Worm (Caenorhabditis elegans) whole organism, midembryonic: ENCODE data around the gene bud-13.
"Not testable (repeated sequence)": the region's sequence is repeated elsewhere in the genome, so short reads cannot be mapped to it uniquely, and the experiment has no call there.

Experiments
- T22C8.4 ChIP-seq: fragments of 200-800 bp; sonication (Bioruptor generic); IDR thresholded peaks from 2 replicates; pipeline ENCODE4 v1.3.6; 2022; ENCODE audit warnings: missing genetic modification characterization, missing compliant biosample characterization
- cog-1 ChIP-seq: sonication (generic microtip); optimal IDR thresholded peaks from 2 replicates; lab custom pipeline; 2016; ENCODE audit warnings: missing genetic modification characterization, missing compliant biosample characterization
- flt-1 ChIP-seq: fragments of 200-800 bp; sonication (Bioruptor generic); IDR thresholded peaks from 2 replicates; pipeline ENCODE4 v1.3.6; 2022; ENCODE audit warnings: missing genetic modification characterization, missing compliant biosample characterization
- klf-2 ChIP-seq: fragments of 200-800 bp; sonication (Bioruptor generic); conservative IDR thresholded peaks from 2 replicates; pipeline ENCODE4 v1.3.6; 2022; ENCODE audit warnings: missing genetic modification reagents, missing genetic modification characterization, missing compliant biosample characterization
- med-1 ChIP-seq: sonication (generic microtip); optimal IDR thresholded peaks from 2 replicates; lab custom pipeline; 2017; ENCODE audit warnings: missing genetic modification characterization, mild to moderate bottlenecking, missing compliant biosample characterization, antibody characterized with exemption, missing genetic modification reagents; ENCODE audit not compliant: insufficient read depth
- ref-1 ChIP-seq: fragments of 200-800 bp; sonication (Bioruptor generic); conservative IDR thresholded peaks from 2 replicates; pipeline ENCODE4 v1.3.6; 2022; ENCODE audit warnings: missing genetic modification reagents, missing genetic modification characterization, missing compliant biosample characterization
- tab-1 ChIP-seq: fragments of 200-800 bp; sonication (Bioruptor generic); IDR thresholded peaks from 2 replicates; pipeline ENCODE4 v1.3.6; 2022; ENCODE audit warnings: missing genetic modification characterization, missing compliant biosample characterization
- ztf-23 ChIP-seq: fragments of 200-800 bp; sonication (Bioruptor generic); IDR thresholded peaks from 2 replicates; pipeline ENCODE4 v1.3.6; 2022; ENCODE audit warnings: missing genetic modification reagents, missing genetic modification characterization, missing compliant biosample characterization
- ztf-29 ChIP-seq: fragments of 200-800 bp; sonication (Bioruptor generic); IDR thresholded peaks from 2 replicates; pipeline ENCODE4 v1.3.6; 2022; ENCODE audit warnings: missing genetic modification reagents, missing genetic modification characterization, missing compliant biosample characterization

The bud-13 gene

DNA sequence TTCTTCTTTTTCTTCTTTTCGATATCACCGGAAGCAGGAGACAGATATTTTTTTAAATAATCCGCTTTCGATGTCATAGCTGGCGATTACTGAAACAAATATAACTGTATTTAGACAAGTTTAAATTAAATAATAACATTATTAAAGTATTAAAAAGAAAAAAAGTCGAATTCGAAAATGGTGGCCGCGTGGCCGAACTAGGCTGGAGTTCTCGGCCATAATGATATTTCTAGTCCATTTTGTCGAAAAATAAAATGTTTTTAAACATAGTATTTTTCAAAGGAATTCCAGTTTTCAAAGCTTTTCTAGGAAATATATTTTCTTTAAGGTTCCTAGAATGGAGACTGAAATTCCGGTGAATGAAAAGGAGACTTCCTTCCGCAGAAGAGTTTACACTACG, at the start of gene bud-13, which contains the start of gene rpap-2:
bud-13 (minus strand) TSS at position 89 of the 400 bp plus-strand sequence.
rpap-2 (plus strand) TSS at position 329 of the 400 bp plus-strand sequence.
- TF ChIP-seq tab-1 (no peak), ztf-23 (GFP tag; lab: Robert Waterston, UW) (no peak), T22C8.4 (no peak), med-1 (GFP tag; lab: Kevin White, UChicago) (no peak), klf-2 (no peak), ref-1 (GFP tag; lab: Robert Waterston, UW) (no peak), cog-1 (tag; lab: Kevin White, UChicago) (no peak), ztf-29 (GFP tag; lab: Robert Waterston, UW) (no peak), flt-1 (GFP tag; lab: Robert Waterston, UW) (no peak)

ce11 chrIII:9017181-9017651, 49.7 kb upstream of the bud-13 start, which contains the start of gene F59B2.12:
Gene F59B2.12, plus strand, starts transcription at chrIII:9017601.
- TF ChIP-seq ref-1 (GFP tag; lab: Robert Waterston, UW) = no peak
- no peak for TF ChIP-seq med-1 (GFP tag; lab: Kevin White, UChicago)
- no peak for TF ChIP-seq ztf-29 (GFP tag; lab: Robert Waterston, UW)
- TF ChIP-seq ztf-23 (GFP tag; lab: Robert Waterston, UW) = no peak
- TF ChIP-seq cog-1 (tag; lab: Kevin White, UChicago) = no peak
- TF ChIP-seq klf-2 = no peak

DNA sequence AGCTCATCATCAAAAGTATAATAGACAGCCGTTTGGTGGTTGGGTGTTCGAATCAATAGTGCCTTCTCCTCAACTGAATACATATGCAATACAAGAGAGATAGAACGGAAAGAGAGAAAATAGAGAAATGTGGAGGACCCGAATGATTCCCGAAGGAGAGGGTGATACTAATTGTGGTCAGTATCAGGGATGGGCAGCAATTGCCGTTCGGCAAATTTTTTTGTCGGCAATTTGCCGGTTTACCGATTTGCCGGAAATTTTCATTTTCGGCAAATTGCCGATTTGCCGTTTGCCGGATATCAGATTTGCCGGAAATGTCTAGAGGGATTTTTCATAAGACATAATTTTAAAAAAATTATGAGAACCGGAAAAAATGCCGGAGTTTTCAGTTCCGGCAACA, 44.8 kb upstream of the bud-13 start, which contains the start of gene F59B2.9:
F59B2.9 (minus strand) TSS at position 101 of the 400 bp plus-strand sequence.
- TF ChIP-seq tab-1 (no peak), flt-1 (GFP tag; lab: Robert Waterston, UW) (no peak), cog-1 (tag; lab: Kevin White, UChicago) (no peak), med-1 (GFP tag; lab: Kevin White, UChicago) (no peak), ztf-29 (GFP tag; lab: Robert Waterston, UW) (no peak), ztf-23 (GFP tag; lab: Robert Waterston, UW) (no peak), T22C8.4 (no peak), ref-1 (GFP tag; lab: Robert Waterston, UW) (no peak), klf-2 (no peak)

DNA sequence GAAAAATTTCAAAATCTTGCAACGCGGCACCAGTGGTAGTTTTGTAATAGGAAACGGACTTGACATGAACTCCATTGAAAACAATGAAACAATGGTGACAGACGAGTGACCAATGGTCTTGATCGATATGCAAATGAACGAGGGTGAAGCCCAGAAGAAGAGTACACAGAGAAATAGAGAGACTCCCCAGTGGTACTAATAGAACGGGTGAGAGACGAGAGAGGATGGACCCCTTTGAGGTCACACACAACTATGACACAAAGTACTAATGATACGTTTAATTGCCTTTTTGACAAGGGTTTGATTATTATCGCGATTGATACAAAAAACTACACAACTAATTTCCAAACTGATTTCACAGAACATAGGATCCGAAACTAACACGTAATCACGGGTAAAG, 42.5 kb upstream of the bud-13 start, which contains the start of gene F59B2.8:
F59B2.8 (minus strand) TSS at position 151 of the 400 bp plus-strand sequence.
- no peak for TF ChIP-seq klf-2
- TF ChIP-seq T22C8.4 = no peak
- TF ChIP-seq ztf-23 (GFP tag; lab: Robert Waterston, UW) = no peak
- no peak for TF ChIP-seq ref-1 (GFP tag; lab: Robert Waterston, UW)
- TF ChIP-seq flt-1 (GFP tag; lab: Robert Waterston, UW) = 0 out of 2 replicates have a peak, but pooled peaks have one; percentile 54
- peak; percentile 23; the same call in 1 of the 2 replicates for TF ChIP-seq ztf-29 (GFP tag; lab: Robert Waterston, UW)
- TF ChIP-seq tab-1 = no peak
- no peak for TF ChIP-seq cog-1 (tag; lab: Kevin White, UChicago)
- TF ChIP-seq med-1 (GFP tag; lab: Kevin White, UChicago) = no peak

DNA sequence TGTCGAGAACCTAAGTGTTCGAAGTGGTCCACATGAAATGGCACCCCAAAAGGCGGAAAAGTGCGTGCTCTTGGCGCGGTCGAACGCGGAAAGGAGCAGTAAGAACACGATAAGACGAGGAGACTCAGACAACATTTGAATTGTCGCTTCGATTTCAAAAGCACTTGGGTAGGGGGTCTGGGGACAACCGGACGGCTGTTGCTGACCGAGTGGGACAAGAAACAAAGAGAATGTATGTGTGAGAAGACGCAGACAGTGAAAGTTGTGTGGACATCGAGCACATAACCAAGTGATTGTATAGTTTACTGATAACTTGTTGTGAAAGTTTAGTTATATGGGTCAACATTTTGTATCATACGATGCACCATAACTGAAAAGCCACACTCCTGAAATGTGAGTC, 39.7 kb upstream of the bud-13 start:
- no peak for TF ChIP-seq ztf-29 (GFP tag; lab: Robert Waterston, UW)
- peak; percentile 20 for TF ChIP-seq cog-1 (tag; lab: Kevin White, UChicago)
- TF ChIP-seq T22C8.4 = no peak
- no peak for TF ChIP-seq klf-2
- TF ChIP-seq flt-1 (GFP tag; lab: Robert Waterston, UW) = no peak
- 0 out of 2 replicates have a peak, but pooled peaks have one; percentile 7 for TF ChIP-seq tab-1
- TF ChIP-seq med-1 (GFP tag; lab: Kevin White, UChicago) = no peak

- TF ChIP-seq flt-1 (GFP tag; lab: Robert Waterston, UW); cog-1 (tag; lab: Kevin White, UChicago); ztf-23 (GFP tag; lab: Robert Waterston, UW): not testable (repeated sequence)
Measured at ce11 chrIII:9005905-9006372, 38.4 kb upstream of the bud-13 start, which contains the start of gene rab-6.1. Gene rab-6.1, minus strand, starts transcription at chrIII:9005955.

- TF ChIP-seq med-1 (GFP tag; lab: Kevin White, UChicago) = no peak
- no peak for TF ChIP-seq T22C8.4
- no peak for TF ChIP-seq klf-2
- TF ChIP-seq flt-1 (GFP tag; lab: Robert Waterston, UW) = no peak
Measured at ce11 chrIII:9004658-9005057, 37.1 kb upstream of the bud-13 start.

- TF ChIP-seq ztf-23 (GFP tag; lab: Robert Waterston, UW) (no peak), tab-1 (no peak), ztf-29 (GFP tag; lab: Robert Waterston, UW) (no peak), cog-1 (tag; lab: Kevin White, UChicago) (no peak), klf-2 (no peak), T22C8.4 (no peak), med-1 (GFP tag; lab: Kevin White, UChicago) (no peak), flt-1 (GFP tag; lab: Robert Waterston, UW) (no peak), ref-1 (GFP tag; lab: Robert Waterston, UW) (no peak)
Measured at ce11 chrIII:9002545-9002944, 35.0 kb upstream of the bud-13 start, which contains the start of the genes F59B2.15 and zif-1. Gene F59B2.15, minus strand, starts transcription at chrIII:9002645. Gene zif-1, plus strand, starts transcription at chrIII:9002779.

ce11 chrIII:9001899-9002298, 34.4 kb upstream of the bud-13 start, which contains the start of gene rpn-6.2:
Gene rpn-6.2, minus strand, starts transcription at chrIII:9001999.
- TF ChIP-seq T22C8.4 (no peak), ztf-29 (GFP tag; lab: Robert Waterston, UW) (no peak), cog-1 (tag; lab: Kevin White, UChicago) (no peak), flt-1 (GFP tag; lab: Robert Waterston, UW) (no peak), med-1 (GFP tag; lab: Kevin White, UChicago) (no peak), klf-2 (no peak), tab-1 (no peak), ref-1 (GFP tag; lab: Robert Waterston, UW) (no peak), ztf-23 (GFP tag; lab: Robert Waterston, UW) (no peak)
